Fruit fly (Drosophila melanogaster): ENCODE results near the gene CoRest.

The CoRest gene

DNA sequence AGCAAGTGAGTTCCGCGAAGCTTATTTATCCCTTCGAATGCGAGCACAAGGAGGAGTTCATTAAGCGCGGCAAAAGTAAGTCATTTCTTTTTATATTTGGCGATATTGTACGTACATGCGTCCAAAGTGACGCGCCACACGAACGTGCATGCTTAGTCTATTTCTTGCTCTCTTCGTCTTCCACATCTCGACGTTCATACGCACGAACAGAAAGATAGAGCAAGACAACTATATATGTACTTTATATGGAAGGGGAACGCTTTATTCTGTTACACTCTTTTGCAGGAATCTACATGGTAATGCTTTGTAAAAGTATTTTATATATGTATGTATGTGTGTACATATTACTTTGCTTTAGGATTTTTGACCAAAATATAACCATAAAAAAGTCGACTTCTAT, 11.5 kb upstream of the CoRest start:
- no peak for TF ChIP-seq Pif1A (GFP tag; optimal IDR thresholded peaks at IDR 0.05)
- TF ChIP-seq EcR (GFP tag; optimal IDR thresholded peaks at IDR 0.05): no peak
- TF ChIP-seq CG9948 (tag; optimal IDR thresholded peaks at IDR 0.05): no peak
- no peak for TF ChIP-seq gl (tag; optimal IDR thresholded peaks at IDR 0.05)
- no peak for TF ChIP-seq CG13204 (GFP tag; optimal IDR thresholded peaks at IDR 0.05)
- TF ChIP-seq rn (GFP tag; IDR thresholded peaks at IDR 0.05): no peak
- TF ChIP-seq Snoo (tag; optimal IDR thresholded peaks at IDR 0.05): no peak

DNA sequence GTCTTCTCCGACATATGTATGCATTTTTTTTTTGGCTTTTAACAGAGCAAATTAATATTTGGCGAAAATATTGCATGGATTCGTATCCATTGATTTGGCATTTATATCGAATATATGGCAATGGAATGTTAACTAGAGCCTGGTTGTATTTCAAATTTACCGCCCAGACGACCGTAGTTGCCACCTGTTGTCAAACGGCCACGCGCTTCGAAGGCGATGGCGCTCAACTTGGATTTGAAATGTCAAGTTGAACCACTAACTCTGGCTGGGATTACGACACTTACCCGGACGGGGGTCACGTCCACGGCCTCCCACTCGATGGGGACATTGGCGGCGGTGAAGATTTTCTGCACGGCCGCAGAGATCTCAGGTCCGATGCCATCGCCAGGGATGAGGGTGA, 1.4 kb upstream of the CoRest start:
- TF ChIP-seq CG13204 (GFP tag; optimal IDR thresholded peaks at IDR 0.05): no peak
- TF ChIP-seq D1 (tag; optimal IDR thresholded peaks at IDR 0.05): no peak
- no peak for TF ChIP-seq CG32121 (GFP tag; IDR thresholded peaks at IDR 0.05)
- TF ChIP-seq gl (tag; optimal IDR thresholded peaks at IDR 0.05): no peak
- TF ChIP-seq Pif1B (GFP tag; optimal IDR thresholded peaks at IDR 0.05): no peak
- TF ChIP-seq Snoo (tag; optimal IDR thresholded peaks at IDR 0.05): no peak
- no peak for TF ChIP-seq CG8301 (tag; optimal IDR thresholded peaks at IDR 0.05)
- no peak for TF ChIP-seq CG8159 (tag; optimal IDR thresholded peaks at IDR 0.05)

DNA sequence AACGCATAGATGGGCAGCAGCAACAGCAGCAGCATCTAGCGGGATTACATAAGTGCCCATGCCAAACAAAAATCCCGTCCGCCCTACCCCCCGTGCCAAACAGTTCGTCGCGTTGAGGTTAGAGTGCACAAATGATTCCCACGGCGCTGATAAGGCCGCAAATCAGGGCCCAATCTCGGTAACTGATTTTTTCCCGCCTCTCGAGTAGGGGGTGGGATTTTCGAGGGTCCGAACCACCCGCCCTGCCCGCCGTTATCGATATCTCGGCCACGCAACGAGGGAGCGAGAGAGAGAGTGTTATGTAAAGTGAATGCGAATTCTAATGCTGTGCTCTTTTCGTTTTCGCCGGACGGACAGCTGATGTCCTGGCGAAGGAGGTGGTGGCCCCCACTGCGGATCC, 841 bp upstream of the CoRest start:
- TF ChIP-seq Pif1B (GFP tag; optimal IDR thresholded peaks at IDR 0.05): no peak

DNA sequence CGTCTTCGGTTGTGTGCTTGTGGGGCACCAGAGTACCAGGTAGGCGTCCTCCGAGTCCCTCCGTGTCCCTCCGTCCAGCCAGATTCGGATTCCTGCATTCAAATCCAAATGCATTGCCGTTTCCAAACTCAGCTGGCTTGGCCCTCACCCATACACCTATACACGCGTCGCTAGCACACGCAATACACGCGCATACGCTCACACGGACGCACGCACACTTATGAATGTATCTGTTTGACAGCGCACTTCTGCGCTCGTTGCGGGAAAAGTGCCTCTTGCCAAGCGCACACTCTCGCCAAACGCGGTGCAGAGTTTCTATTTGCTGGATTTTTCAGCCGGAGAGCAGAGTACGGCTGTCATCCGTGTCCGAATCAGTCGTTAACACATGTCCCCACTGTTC, 868 bp downstream of the CoRest start:
- no peak for TF ChIP-seq rn (GFP tag; IDR thresholded peaks at IDR 0.05)
- TF ChIP-seq CG12605 (GFP tag; IDR thresholded peaks at IDR 0.05): no peak
- TF ChIP-seq Ets98B (GFP tag; IDR thresholded peaks at IDR 0.05): no peak; the same call in 1 of the 2 replicates
- TF ChIP-seq CG4496 (GFP tag; IDR thresholded peaks at IDR 0.05): no peak
- TF ChIP-seq Pif1B (GFP tag; optimal IDR thresholded peaks at IDR 0.05): no peak
- TF ChIP-seq fd96Ca (GFP tag; IDR thresholded peaks at IDR 0.05): 0 out of 3 replicates have a peak, but pooled peaks have one; percentile 16
- no peak for TF ChIP-seq Pif1A (GFP tag; optimal IDR thresholded peaks at IDR 0.05)
- TF ChIP-seq CG34367 (tag; optimal IDR thresholded peaks at IDR 0.05): no peak

DNA sequence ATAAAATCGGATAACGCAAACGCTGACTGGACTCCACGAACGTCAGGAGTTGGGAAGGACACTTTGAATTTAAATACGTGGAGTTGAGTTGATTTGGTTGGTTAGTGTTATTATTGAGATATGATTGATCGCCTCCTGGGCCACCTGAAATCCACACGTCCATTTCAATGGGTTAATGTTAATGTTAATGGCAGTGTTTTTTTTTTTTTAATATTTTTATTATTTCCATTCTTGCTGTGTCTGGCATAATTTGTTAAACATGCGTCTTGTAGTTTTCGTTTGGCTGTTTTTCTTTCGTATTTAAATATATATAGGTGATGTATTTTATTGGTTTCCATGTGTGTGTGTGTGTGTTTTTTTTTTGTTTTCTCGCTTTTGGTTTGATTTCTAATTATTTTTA, 9.9 kb downstream of the CoRest start, which contains the start of gene CG12231:
TSS of gene CG12231 (minus strand) at position 101 of the 400 bp plus-strand sequence.
- TF ChIP-seq CG15710 (tag; optimal IDR thresholded peaks at IDR 0.05): no peak
- TF ChIP-seq CG9948 (tag; optimal IDR thresholded peaks at IDR 0.05): no peak
- TF ChIP-seq D1 (tag; optimal IDR thresholded peaks at IDR 0.05): no peak
- no peak for TF ChIP-seq CG12605 (GFP tag; IDR thresholded peaks at IDR 0.05)
- no peak for TF ChIP-seq CG8301 (tag; optimal IDR thresholded peaks at IDR 0.05)
- TF ChIP-seq CG13204 (GFP tag; optimal IDR thresholded peaks at IDR 0.05): no peak
- TF ChIP-seq CG34367 (tag; optimal IDR thresholded peaks at IDR 0.05): no peak
- no peak for TF ChIP-seq CG10348 (GFP tag; IDR thresholded peaks at IDR 0.05)
- TF ChIP-seq Pif1B (GFP tag; optimal IDR thresholded peaks at IDR 0.05): no peak
- no peak for TF ChIP-seq Snoo (tag; optimal IDR thresholded peaks at IDR 0.05)

DNA sequence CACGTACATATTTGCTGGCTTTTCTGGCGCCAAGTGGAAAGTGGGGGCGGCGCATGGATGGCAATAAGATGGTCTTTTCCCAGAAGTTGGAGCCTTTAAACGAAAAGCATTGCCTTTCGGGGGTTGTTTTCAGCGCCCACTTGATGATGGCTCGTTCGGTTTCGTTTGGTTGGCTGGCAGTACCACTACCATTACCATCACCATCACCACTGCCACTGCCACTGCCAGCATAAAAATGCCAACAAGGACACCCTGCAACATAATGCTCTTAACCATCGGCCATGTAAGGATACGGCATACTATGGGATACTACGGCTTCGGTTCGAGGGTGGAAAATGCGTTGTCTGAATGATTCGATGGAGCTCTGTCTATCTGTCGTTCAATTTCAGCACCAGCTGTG, 13.7 kb downstream of the CoRest start:
- no peak for TF ChIP-seq CG9948 (tag; optimal IDR thresholded peaks at IDR 0.05)
- TF ChIP-seq CG14655 (GFP tag; optimal IDR thresholded peaks at IDR 0.05): no peak
- TF ChIP-seq D1 (tag; optimal IDR thresholded peaks at IDR 0.05): no peak
- TF ChIP-seq CG8159 (tag; optimal IDR thresholded peaks at IDR 0.05): no peak
- TF ChIP-seq CG15710 (tag; optimal IDR thresholded peaks at IDR 0.05): no peak
- TF ChIP-seq fd96Ca (GFP tag; IDR thresholded peaks at IDR 0.05): no peak
- no peak for TF ChIP-seq CG32121 (GFP tag; IDR thresholded peaks at IDR 0.05)
- TF ChIP-seq CG13204 (GFP tag; optimal IDR thresholded peaks at IDR 0.05): no peak
- no peak for TF ChIP-seq CG17806 (tag; optimal IDR thresholded peaks at IDR 0.05)
- TF ChIP-seq Pif1B (GFP tag; optimal IDR thresholded peaks at IDR 0.05): no peak
- TF ChIP-seq Snoo (tag; optimal IDR thresholded peaks at IDR 0.05): no peak
- TF ChIP-seq Pif1A (GFP tag; optimal IDR thresholded peaks at IDR 0.05): no peak
- TF ChIP-seq CG8301 (tag; optimal IDR thresholded peaks at IDR 0.05): no peak
- no peak for TF ChIP-seq gl (tag; optimal IDR thresholded peaks at IDR 0.05)
- no peak for TF ChIP-seq CG34367 (tag; optimal IDR thresholded peaks at IDR 0.05)
- no peak for TF ChIP-seq EcR (GFP tag; optimal IDR thresholded peaks at IDR 0.05)
- TF ChIP-seq rn (GFP tag; IDR thresholded peaks at IDR 0.05): no peak
- TF ChIP-seq Ets98B (GFP tag; IDR thresholded peaks at IDR 0.05): no peak

DNA sequence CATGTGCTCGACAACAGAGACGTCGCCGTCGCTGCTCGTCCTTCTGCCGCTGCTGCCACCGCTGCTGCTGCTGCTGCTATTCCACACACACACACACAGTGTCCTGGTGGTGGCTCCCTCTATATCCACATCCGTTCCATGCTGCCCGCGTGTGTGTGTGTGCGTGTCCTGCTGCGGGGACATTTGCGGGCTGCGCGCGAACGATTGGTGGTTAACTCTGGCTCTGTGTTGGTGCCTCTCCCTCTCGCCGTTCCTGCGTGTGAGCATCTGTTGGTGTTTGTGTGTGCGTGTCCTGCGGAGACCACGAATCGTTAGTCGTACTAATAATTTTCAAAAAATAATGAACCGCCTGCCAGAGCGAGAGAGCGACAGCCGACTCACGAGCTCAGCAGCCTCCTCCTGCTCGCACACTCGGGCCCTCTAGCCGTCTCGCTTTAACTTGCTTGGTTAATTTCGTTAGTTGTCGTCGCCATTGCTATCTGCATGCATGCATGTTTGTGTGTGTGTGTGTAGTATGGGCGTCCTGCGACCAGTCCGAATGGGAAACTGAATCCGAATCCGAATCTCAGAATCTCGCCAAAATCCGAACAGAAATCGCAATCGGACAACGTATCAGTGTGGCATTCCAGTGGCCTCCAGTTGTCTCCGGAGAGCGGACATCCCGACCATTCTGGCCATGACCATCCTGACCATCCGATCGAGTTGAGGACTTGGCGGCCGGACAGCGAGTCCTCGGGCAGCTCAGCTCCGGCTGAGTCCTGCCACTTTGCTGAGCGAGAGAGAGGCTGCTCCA, 24.3 kb downstream of the CoRest start:
- TF ChIP-seq CG4496 (GFP tag; IDR thresholded peaks at IDR 0.05): no peak

DNA sequence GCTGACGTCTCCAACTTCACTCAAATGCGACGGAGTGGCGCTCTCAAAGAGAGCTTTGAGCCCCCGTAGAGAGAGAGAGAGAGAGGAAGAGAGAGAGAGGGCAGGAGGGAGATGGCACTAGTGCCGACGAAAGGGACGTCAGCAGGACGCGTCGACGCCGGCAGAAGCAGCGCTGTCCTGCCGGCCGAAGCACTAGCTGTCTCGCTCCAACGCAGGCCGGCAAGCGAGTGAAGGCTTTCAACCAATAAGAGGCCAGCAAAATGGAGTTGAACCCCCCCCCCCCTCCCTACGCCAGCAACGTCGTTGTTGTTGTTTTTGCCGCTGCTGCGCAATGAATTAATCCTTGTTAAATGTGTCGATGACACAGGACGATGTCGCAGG, 24.9 kb downstream of the CoRest start:
- TF ChIP-seq CG15710 (tag; optimal IDR thresholded peaks at IDR 0.05): no peak
- TF ChIP-seq D1 (tag; optimal IDR thresholded peaks at IDR 0.05): no peak

Measured in whole organism, pupa.